Worm (Caenorhabditis elegans) whole organism, L2 larva: ENCODE measurements around the gene F57C2.5.

Experiments used
- C34F6.9 ChIP-seq: fragments of 150-350 bp; optimal IDR thresholded peaks from 2 replicates; lab custom pipeline; 2014; ENCODE audit warnings: missing biosample characterization, missing genetic modification characterization
- R02D3.7 ChIP-seq: fragments of 150-350 bp; optimal IDR thresholded peaks from 2 replicates; lab custom pipeline; 2014; ENCODE audit warnings: missing biosample characterization, missing genetic modification characterization
- Y55F3AM.14 ChIP-seq: fragments of 200-800 bp; sonication (Bioruptor generic); optimal IDR thresholded peaks from 2 replicates; lab custom pipeline; 2018; ENCODE audit warnings: mild to moderate bottlenecking, missing genetic modification characterization, missing compliant biosample characterization
- aly-2 ChIP-seq: fragments of 150-350 bp; optimal IDR thresholded peaks from 2 replicates; lab custom pipeline; 2014; ENCODE audit warnings: missing biosample characterization, missing genetic modification characterization
- ama-1 ChIP-seq: fragments of 150-350 bp; optimal IDR thresholded peaks from 2 replicates; lab custom pipeline; 2018; ENCODE audit warnings: inconsistent platforms
- blmp-1 ChIP-seq: sonication (generic microtip); optimal IDR thresholded peaks from 2 replicates; lab custom pipeline; 2017; ENCODE audit warnings: missing genetic modification characterization, mild to moderate bottlenecking, missing compliant biosample characterization, antibody characterized with exemption, moderate library complexity; ENCODE audit not compliant: insufficient read depth
- ceh-16 ChIP-seq: fragments of 150-350 bp; optimal IDR thresholded peaks from 2 replicates; lab custom pipeline; 2014; ENCODE audit warnings: missing biosample characterization, missing genetic modification characterization
- crh-2 ChIP-seq: sonication (generic microtip); optimal IDR thresholded peaks from 2 replicates; lab custom pipeline; 2017; ENCODE audit warnings: missing biosample characterization, missing genetic modification characterization
- egl-27 ChIP-seq: sonication (generic microtip); optimal IDR thresholded peaks from 3 replicates; lab custom pipeline; 2017; ENCODE audit warnings: missing biosample characterization, missing genetic modification reagents, missing genetic modification characterization
- elt-1 ChIP-seq: fragments of 150-350 bp; optimal IDR thresholded peaks from 2 replicates; lab custom pipeline; 2014; ENCODE audit warnings: missing biosample characterization, missing genetic modification characterization
- elt-3 ChIP-seq: sonication (generic microtip); optimal IDR thresholded peaks from 2 replicates; lab custom pipeline; 2017; ENCODE audit warnings: missing biosample characterization, missing genetic modification characterization
- fos-1 ChIP-seq: fragments of 150-350 bp; optimal IDR thresholded peaks from 2 replicates; lab custom pipeline; 2014; ENCODE audit warnings: missing biosample characterization, missing genetic modification characterization
- lin-13 ChIP-seq: fragments of 150-350 bp; optimal IDR thresholded peaks from 2 replicates; lab custom pipeline; 2014; ENCODE audit warnings: missing biosample characterization, missing genetic modification reagents, missing genetic modification characterization
- lin-39 ChIP-seq: fragments of 150-350 bp; optimal IDR thresholded peaks from 2 replicates; lab custom pipeline; 2014; ENCODE audit warnings: missing biosample characterization, missing genetic modification reagents, missing genetic modification characterization
- lsy-2 ChIP-seq, 2 experiments: fragments of 150-350 bp in 1 of 2; sonication (generic microtip) in 1 of 2; optimal IDR thresholded peaks; 2 replicates each; lab custom pipeline; 2014 to 2017; ENCODE audit warnings: missing biosample characterization in 2 of 2, missing genetic modification characterization in 2 of 2
- mab-5 ChIP-seq: fragments of 150-350 bp; optimal IDR thresholded peaks from 2 replicates; lab custom pipeline; 2014; ENCODE audit warnings: missing biosample characterization, missing genetic modification characterization
- mdl-1 ChIP-seq, 2 experiments: fragments of 150-350 bp in 1 of 2; sonication (generic microtip) in 1 of 2; optimal IDR thresholded peaks; 2 replicates each; lab custom pipeline; 2017; ENCODE audit warnings: missing biosample characterization in 2 of 2, missing genetic modification characterization in 2 of 2
- nhr-10 ChIP-seq: sonication (generic microtip); optimal IDR thresholded peaks from 2 replicates; lab custom pipeline; 2017; ENCODE audit warnings: missing biosample characterization, missing genetic modification characterization
- nhr-11 ChIP-seq: fragments of 150-350 bp; optimal IDR thresholded peaks from 2 replicates; lab custom pipeline; 2014; ENCODE audit warnings: missing biosample characterization, missing genetic modification characterization
- nhr-12 ChIP-seq: fragments of 150-350 bp; optimal IDR thresholded peaks from 2 replicates; lab custom pipeline; 2014; ENCODE audit warnings: missing biosample characterization, missing genetic modification characterization
- nhr-129 ChIP-seq: fragments of 150-350 bp; optimal IDR thresholded peaks from 2 replicates; lab custom pipeline; 2014; ENCODE audit warnings: missing biosample characterization, missing genetic modification characterization
- nhr-21 ChIP-seq: fragments of 150-350 bp; optimal IDR thresholded peaks from 2 replicates; lab custom pipeline; 2014; ENCODE audit warnings: missing biosample characterization, missing genetic modification characterization
- nhr-25 ChIP-seq: fragments of 150-350 bp; sonication (generic microtip); optimal IDR thresholded peaks from 3 replicates; lab custom pipeline; 2014; ENCODE audit warnings: missing biosample characterization, missing genetic modification characterization
- nhr-77 ChIP-seq: fragments of 150-350 bp; optimal IDR thresholded peaks from 2 replicates; lab custom pipeline; 2014; ENCODE audit warnings: missing biosample characterization, missing genetic modification characterization
- peb-1 ChIP-seq: fragments of 150-350 bp; optimal IDR thresholded peaks from 2 replicates; lab custom pipeline; 2014; ENCODE audit warnings: missing biosample characterization, missing genetic modification characterization
- sem-4 ChIP-seq: fragments of 150-350 bp; optimal IDR thresholded peaks from 2 replicates; lab custom pipeline; 2014; ENCODE audit warnings: missing biosample characterization, missing genetic modification reagents, missing genetic modification characterization
- sma-3 ChIP-seq: sonication (generic microtip); optimal IDR thresholded peaks from 2 replicates; lab custom pipeline; 2016; ENCODE audit warnings: missing genetic modification reagents, missing genetic modification characterization, missing compliant biosample characterization
- sma-9 ChIP-seq, 2 experiments: fragments of 150-350 bp in 1 of 2; sonication (generic microtip) in 1 of 2; optimal IDR thresholded peaks; 2 replicates each; lab custom pipeline; 2014 to 2016; ENCODE audit warnings: missing genetic modification characterization in 2 of 2, mild to moderate bottlenecking in 1 of 2, missing biosample characterization in 1 of 2, missing compliant biosample characterization in 1 of 2, missing genetic modification reagents in 1 of 2, moderate library complexity in 1 of 2
- snpc-4 ChIP-seq: fragments of 150-350 bp; optimal IDR thresholded peaks from 2 replicates; lab custom pipeline; 2014; ENCODE audit warnings: missing biosample characterization, missing genetic modification characterization
- unc-39 ChIP-seq: fragments of 150-350 bp; optimal IDR thresholded peaks from 2 replicates; lab custom pipeline; 2014; ENCODE audit warnings: missing biosample characterization, missing genetic modification characterization
- unc-62 ChIP-seq: fragments of 150-350 bp; optimal IDR thresholded peaks from 2 replicates; lab custom pipeline; 2014; ENCODE audit warnings: missing biosample characterization, missing genetic modification reagents, missing genetic modification characterization
- zag-1 ChIP-seq: fragments of 150-350 bp; optimal IDR thresholded peaks from 2 replicates; lab custom pipeline; 2014; ENCODE audit warnings: missing biosample characterization, missing genetic modification characterization
- ztf-1 ChIP-seq: fragments of 200-800 bp; sonication (Bioruptor generic); conservative IDR thresholded peaks from 2 replicates; pipeline ENCODE4 v1.3.6; 2022; ENCODE audit warnings: missing genetic modification characterization, missing compliant biosample characterization

Gene F57C2.5

ce11 chrII:14540551-14540950 lies 12.5 kb upstream of the F57C2.5 start:
- TF ChIP-seq fos-1 (tag; lab: Kevin White, UChicago) (peak; percentile 84), Y55F3AM.14 (GFP tag; lab: Kevin White, UChicago) (no peak)

- TF ChIP-seq unc-62 (GFP tag; lab: Kevin White, UChicago) (no peak), peb-1 (no peak), blmp-1 (no peak), mab-5 (tag; lab: Kevin White, UChicago) (no peak), sma-3 (no peak), C34F6.9 (no peak), nhr-11 (tag; lab: Kevin White, UChicago) (no peak), crh-2 (tag; lab: Kevin White, UChicago) (no peak), R02D3.7 (no peak)
Measured at ce11 chrII:14537728-14538127, 9.7 kb upstream of the F57C2.5 start, which contains the start of the genes clec-147 and C04H5.7. clec-147 (minus strand) TSS chrII:14537828. C04H5.7 (plus strand) TSS chrII:14537946.

- TF ChIP-seq snpc-4 (tag; lab: Kevin White, UChicago): no peak
- no peak for TF ChIP-seq zag-1
- no peak for TF ChIP-seq elt-3 (tag; lab: Kevin White, UChicago)
- TF ChIP-seq sma-3: no peak
- TF ChIP-seq egl-27: no peak
- TF ChIP-seq sma-9 (GFP tag; optimal IDR thresholded peaks at IDR 0.05; lab: Kevin White, UChicago): no peak
- no peak for TF ChIP-seq sma-9 (tag; optimal IDR thresholded peaks at IDR 0.05; lab: Kevin White, UChicago)
- TF ChIP-seq nhr-129 (tag; lab: Kevin White, UChicago): no peak
- no peak for TF ChIP-seq nhr-77
- TF ChIP-seq elt-1 (tag; lab: Kevin White, UChicago): no peak
- TF ChIP-seq ceh-16 (tag; lab: Kevin White, UChicago): no peak
- no peak for TF ChIP-seq blmp-1
- TF ChIP-seq nhr-10 (tag; lab: Kevin White, UChicago): no peak
- TF ChIP-seq peb-1: no peak
- no peak for TF ChIP-seq nhr-21 (tag; lab: Kevin White, UChicago)
- no peak for TF ChIP-seq lsy-2 (tag; optimal IDR thresholded peaks at IDR 0.05; lab: Kevin White, UChicago)
- no peak for TF ChIP-seq fos-1 (tag; lab: Kevin White, UChicago)
- TF ChIP-seq unc-62 (GFP tag; lab: Kevin White, UChicago): no peak
- no peak for TF ChIP-seq nhr-25 (tag; lab: Kevin White, UChicago)
- TF ChIP-seq R02D3.7: no peak
Measured at ce11 chrII:14534000-14534399, 6.0 kb upstream of the F57C2.5 start, which contains the start of gene C04H5.1. C04H5.1 (plus strand) TSS chrII:14534300.

- TF ChIP-seq R02D3.7 (no peak), peb-1 (no peak), nhr-129 (tag; lab: Kevin White, UChicago) (no peak), aly-2 (tag; lab: Kevin White, UChicago) (no peak), elt-1 (tag; lab: Kevin White, UChicago) (no peak), ama-1 (lab: Kevin White, UChicago) (no peak), zag-1 (no peak), sem-4 (tag; lab: Kevin White, UChicago) (no peak), fos-1 (tag; lab: Kevin White, UChicago) (no peak)
Measured at ce11 chrII:14527104-14527503, 935 bp downstream of the F57C2.5 start.

ce11 chrII:14525013-14525412 lies 3.0 kb downstream of the F57C2.5 start, which contains the start of gene F57C2.4:
F57C2.4 (plus strand) TSS chrII:14525313.
- TF ChIP-seq sem-4 (tag; lab: Kevin White, UChicago): no peak

- no peak for TF ChIP-seq lsy-2 (tag; optimal IDR thresholded peaks at IDR 0.05; lab: Kevin White, UChicago)
- TF ChIP-seq unc-62 (GFP tag; lab: Kevin White, UChicago): no peak
- TF ChIP-seq sem-4 (tag; lab: Kevin White, UChicago): no peak
- TF ChIP-seq ztf-1 (GFP tag; lab: Robert Waterston, UW): no peak
- TF ChIP-seq lin-13 (GFP tag; lab: Kevin White, UChicago): no peak
- TF ChIP-seq elt-3 (tag; lab: Kevin White, UChicago): no peak
- TF ChIP-seq nhr-12 (tag; lab: Kevin White, UChicago): no peak
- no peak for TF ChIP-seq mdl-1 (tag; optimal IDR thresholded peaks at IDR 0.05; lab: Kevin White, UChicago)
- TF ChIP-seq mab-5 (tag; lab: Kevin White, UChicago): no peak
- no peak for TF ChIP-seq ama-1 (lab: Kevin White, UChicago)
- TF ChIP-seq lin-39 (tag; lab: Kevin White, UChicago): no peak
- TF ChIP-seq nhr-77: no peak
- TF ChIP-seq sma-9 (GFP tag; optimal IDR thresholded peaks at IDR 0.05; lab: Kevin White, UChicago): no peak
- no peak for TF ChIP-seq sma-9 (tag; optimal IDR thresholded peaks at IDR 0.05; lab: Kevin White, UChicago)
- no peak for TF ChIP-seq snpc-4 (tag; lab: Kevin White, UChicago)
- TF ChIP-seq R02D3.7: no peak
- TF ChIP-seq nhr-10 (tag; lab: Kevin White, UChicago): no peak
- TF ChIP-seq aly-2 (tag; lab: Kevin White, UChicago): no peak
- no peak for TF ChIP-seq crh-2 (tag; lab: Kevin White, UChicago)
- no peak for TF ChIP-seq unc-39
Measured at ce11 chrII:14523645-14524223, 4.3 kb downstream of the F57C2.5 start, which contains the start of gene pot-2. pot-2 (plus strand) TSS chrII:14524173.
